Worm (Caenorhabditis elegans): Measurements from ENCODE around the gene srab-20.

The srab-20 gene

DNA sequence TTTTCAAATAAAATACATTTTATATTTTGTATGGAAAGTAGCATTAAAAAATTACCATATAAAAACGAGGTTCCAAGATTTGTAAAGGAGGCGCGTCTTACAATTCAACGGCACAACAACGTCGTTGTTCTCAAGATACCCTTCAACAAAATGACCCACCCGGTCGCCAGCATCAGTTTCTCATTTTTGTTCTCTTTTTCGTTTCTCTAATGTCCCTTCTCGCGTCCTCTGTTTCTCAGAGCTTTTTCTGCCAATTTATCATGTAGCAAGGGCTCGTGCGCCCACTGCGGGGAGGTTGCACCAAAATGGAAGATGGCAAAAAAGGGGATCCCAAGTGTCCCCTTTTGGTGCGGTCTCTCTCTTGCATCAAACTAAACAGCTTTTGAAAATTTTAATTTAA, 19.3 kb upstream of the srab-20 start:
- no peak for TF ChIP-seq nhr-12 (tag; optimal IDR thresholded peaks at IDR 0.05)
- no peak for TF ChIP-seq lsy-12 (tag; optimal IDR thresholded peaks at IDR 0.05)
- no peak for TF ChIP-seq lin-15B (tag; optimal IDR thresholded peaks at IDR 0.05)
- TF ChIP-seq snpc-4 (tag; optimal IDR thresholded peaks at IDR 0.05): no peak
- peak; percentile 75 for TF ChIP-seq lin-39 (tag; optimal IDR thresholded peaks at IDR 0.05)
- no peak for TF ChIP-seq aly-2 (tag; optimal IDR thresholded peaks at IDR 0.05)

DNA sequence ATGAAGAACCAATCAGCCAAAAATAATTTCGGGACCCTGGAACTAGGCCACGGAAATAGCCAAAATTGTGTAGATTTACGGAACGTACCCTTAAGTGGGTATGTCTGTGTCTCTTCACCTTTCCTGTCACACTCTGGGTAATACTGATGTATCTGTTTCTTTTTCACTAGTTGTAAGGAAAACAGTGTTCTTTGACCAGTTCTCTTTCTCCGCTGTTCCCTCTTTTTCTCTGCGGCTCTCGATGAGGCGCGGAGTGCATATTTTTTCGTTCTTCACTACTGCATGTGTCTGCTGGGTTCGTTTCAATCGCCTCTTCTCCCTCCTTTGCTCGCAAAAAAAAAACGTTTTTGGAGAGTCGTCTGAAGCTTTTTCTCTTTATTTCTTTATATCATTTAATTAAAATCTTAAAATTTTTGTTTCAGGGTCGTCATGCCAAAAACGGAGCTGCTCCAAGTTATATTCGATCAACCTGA, 18.7 kb upstream of the srab-20 start, which contains the start of gene arrd-22:
Gene arrd-22, plus strand, starts transcription at position 423 of the 473 bp plus-strand sequence.
- no peak for TF ChIP-seq skn-1 (tag; optimal IDR thresholded peaks at IDR 0.05)
- TF ChIP-seq nhr-11 (tag; optimal IDR thresholded peaks at IDR 0.05): no peak
- TF ChIP-seq jun-1 (tag; optimal IDR thresholded peaks at IDR 0.05): no peak
- no peak for TF ChIP-seq elt-3 (tag; optimal IDR thresholded peaks at IDR 0.05)
- peak; percentile 6 for TF ChIP-seq mdl-1 (tag; optimal IDR thresholded peaks at IDR 0.05)
- no peak for TF ChIP-seq ceh-82 (tag; optimal IDR thresholded peaks at IDR 0.05)
- no peak for TF ChIP-seq eor-1 (tag; optimal IDR thresholded peaks at IDR 0.05)
- TF ChIP-seq nhr-77 (tag; optimal IDR thresholded peaks at IDR 0.05): no peak
- TF ChIP-seq nhr-23 (tag; optimal IDR thresholded peaks at IDR 0.05): peak; percentile 56
- TF ChIP-seq tbx-2 (tag; optimal IDR thresholded peaks at IDR 0.05): no peak
- no peak for TF ChIP-seq unc-62 (GFP tag; optimal IDR thresholded peaks at IDR 0.05)
- TF ChIP-seq nhr-67 (tag; optimal IDR thresholded peaks at IDR 0.05): no peak
- TF ChIP-seq fkh-10 (GFP tag; optimal IDR thresholded peaks at IDR 0.05): no peak
- TF ChIP-seq lsy-12 (tag; optimal IDR thresholded peaks at IDR 0.05): no peak
- TF ChIP-seq lin-39 (tag; optimal IDR thresholded peaks at IDR 0.05): peak; percentile 33
- no peak for TF ChIP-seq egl-5 (tag; optimal IDR thresholded peaks at IDR 0.05)
- TF ChIP-seq nfya-1 (tag; optimal IDR thresholded peaks at IDR 0.05; ENCODE audit: insufficient read depth): peak; percentile 20
- no peak for TF ChIP-seq daf-12 (tag; optimal IDR thresholded peaks at IDR 0.05)
- TF ChIP-seq nhr-28 (tag; optimal IDR thresholded peaks at IDR 0.05): no peak
- no peak for TF ChIP-seq egl-27 (tag; optimal IDR thresholded peaks at IDR 0.05)
- TF ChIP-seq pha-4 (tag; optimal IDR thresholded peaks at IDR 0.05): no peak
- no peak for TF ChIP-seq aly-2 (tag; optimal IDR thresholded peaks at IDR 0.05)
- no peak for TF ChIP-seq nhr-76 (tag; optimal IDR thresholded peaks at IDR 0.05)
- no peak for TF ChIP-seq fkh-2 (tag; optimal IDR thresholded peaks at IDR 0.05)

ce11 chrV:3413010-3413409, 15.8 kb upstream of the srab-20 start, which contains the start of gene txt-11:
Gene txt-11 (plus strand): TSS chrV:3413310.
- TF ChIP-seq lin-39 (tag; optimal IDR thresholded peaks at IDR 0.05) (no peak), ZK546.5 (tag; optimal IDR thresholded peaks at IDR 0.05) (no peak), ceh-28 (tag; optimal IDR thresholded peaks at IDR 0.05) (no peak), nhr-23 (tag; optimal IDR thresholded peaks at IDR 0.05) (peak; percentile 36), jun-1 (tag; optimal IDR thresholded peaks at IDR 0.05) (no peak), pqm-1 (tag; optimal IDR thresholded peaks at IDR 0.05) (no peak), egl-27 (tag; optimal IDR thresholded peaks at IDR 0.05) (no peak), nhr-237 (tag; optimal IDR thresholded peaks at IDR 0.05) (no peak)

- no peak for TF ChIP-seq nhr-23 (tag; optimal IDR thresholded peaks at IDR 0.05)
- TF ChIP-seq fkh-10 (GFP tag; optimal IDR thresholded peaks at IDR 0.05): no peak
- no peak for TF ChIP-seq ztf-4 (tag; optimal IDR thresholded peaks at IDR 0.05)
- TF ChIP-seq ceh-82 (tag; optimal IDR thresholded peaks at IDR 0.05): no peak
- TF ChIP-seq ceh-9 (tag; optimal IDR thresholded peaks at IDR 0.05): no peak
- no peak for TF ChIP-seq egl-27 (tag; optimal IDR thresholded peaks at IDR 0.05)
- TF ChIP-seq fkh-2 (tag; optimal IDR thresholded peaks at IDR 0.05): no peak
- no peak for TF ChIP-seq jun-1 (tag; optimal IDR thresholded peaks at IDR 0.05)
These were observed 10.9 kb upstream of the srab-20 start, which contains the start of gene T20D4.3 for ce11 chrV:3417928-3418327. Gene T20D4.3 (plus strand): TSS chrV:3418228.

DNA sequence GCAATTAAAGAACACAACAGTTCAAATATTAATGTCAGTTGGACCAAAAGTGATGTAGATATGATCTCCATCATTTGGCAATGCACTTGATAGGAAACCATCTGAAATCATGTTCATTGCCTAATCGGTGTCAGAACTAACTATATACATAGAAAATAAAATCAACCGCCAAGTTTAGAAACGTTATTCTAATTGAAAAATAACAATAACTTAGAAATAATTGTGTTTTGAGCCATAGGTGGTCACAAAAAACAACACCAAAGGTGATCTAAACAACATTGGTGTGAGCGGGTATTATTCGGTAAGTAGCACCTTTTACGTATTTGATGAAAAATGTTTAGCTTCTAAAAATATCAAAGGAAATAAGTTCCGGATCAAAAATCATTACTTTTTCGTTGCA, 4.5 kb upstream of the srab-20 start, which contains the start of gene srab-21:
Gene srab-21, minus strand, starts transcription at position 101 of the 400 bp plus-strand sequence.
- TF ChIP-seq lin-39 (tag; optimal IDR thresholded peaks at IDR 0.05) (no peak), nfya-1 (tag; optimal IDR thresholded peaks at IDR 0.05; ENCODE audit: insufficient read depth) (no peak), ZK546.5 (tag; optimal IDR thresholded peaks at IDR 0.05) (no peak), fkh-10 (GFP tag; optimal IDR thresholded peaks at IDR 0.05) (no peak), ceh-16 (tag; optimal IDR thresholded peaks at IDR 0.05) (no peak), fos-1 (tag; optimal IDR thresholded peaks at IDR 0.05) (no peak), ztf-11 (tag; optimal IDR thresholded peaks at IDR 0.05) (no peak), nhr-23 (tag; optimal IDR thresholded peaks at IDR 0.05) (no peak), mdl-1 (tag; optimal IDR thresholded peaks at IDR 0.05) (no peak), elt-1 (tag; optimal IDR thresholded peaks at IDR 0.05) (no peak), pqm-1 (tag; optimal IDR thresholded peaks at IDR 0.05) (no peak), hmg-11 (tag; optimal IDR thresholded peaks at IDR 0.05) (no peak), skn-1 (tag; optimal IDR thresholded peaks at IDR 0.05) (no peak), ztf-4 (tag; optimal IDR thresholded peaks at IDR 0.05) (no peak)

Measured in whole organism, L3 larva.